Worm (Caenorhabditis elegans): ENCODE data around the gene hrpl-1.

hrpl-1 gene

DNA sequence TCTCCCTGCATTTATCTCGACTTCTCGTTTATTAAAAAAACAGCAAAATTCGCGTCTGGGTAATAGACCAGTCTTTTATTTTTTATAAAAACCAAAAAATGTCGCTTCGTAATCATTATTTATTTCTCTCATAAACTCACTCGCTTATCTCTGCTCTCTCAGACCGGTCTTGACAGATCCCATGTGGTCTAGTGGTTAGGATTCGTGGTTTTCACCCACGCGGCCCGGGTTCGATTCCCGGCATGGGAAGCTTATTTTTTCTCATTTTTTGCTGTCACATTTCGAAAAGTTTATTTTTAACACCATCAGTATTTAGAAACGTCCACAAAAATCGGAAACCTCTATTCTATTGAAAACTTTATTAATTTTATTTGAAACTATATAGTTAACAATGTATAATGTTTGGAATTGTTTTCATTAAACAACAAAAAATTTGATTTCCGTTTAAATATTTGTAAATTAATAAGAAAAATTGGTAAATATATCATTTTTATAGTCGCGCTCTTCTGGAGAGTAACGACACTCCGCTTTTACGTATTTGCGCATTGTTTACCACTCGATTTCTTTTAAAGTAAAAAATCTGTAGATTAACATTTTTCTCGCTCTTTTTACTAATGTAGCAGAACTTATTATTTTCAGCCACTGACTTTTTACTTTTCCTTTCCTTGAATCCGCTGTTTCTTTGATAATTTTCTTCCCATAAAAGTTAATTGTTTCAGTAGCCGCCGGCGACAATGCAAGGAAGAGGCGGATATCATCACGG, at the start of gene hrpl-1:
hrpl-1 (plus strand) TSS at position 713 of the 763 bp plus-strand sequence.
- no peak for TF ChIP-seq unc-62 (GFP tag; optimal IDR thresholded peaks at IDR 0.05)
- no peak for TF ChIP-seq ham-2 (GFP tag; optimal IDR thresholded peaks at IDR 0.05)
- TF ChIP-seq ztf-11 (tag; optimal IDR thresholded peaks at IDR 0.05), result no peak
- peak; percentile 59 for TF ChIP-seq cnd-1 (tag; optimal IDR thresholded peaks at IDR 0.05)
- TF ChIP-seq nhr-12 (tag; optimal IDR thresholded peaks at IDR 0.05), result no peak
- no peak for TF ChIP-seq elt-1 (tag; optimal IDR thresholded peaks at IDR 0.05; ENCODE audit: borderline replicate concordance, insufficient read depth)
- no peak for TF ChIP-seq hlh-1 (tag; optimal IDR thresholded peaks at IDR 0.05)
- TF ChIP-seq unc-39 (tag; optimal IDR thresholded peaks at IDR 0.05), result no peak
- TF ChIP-seq lin-13 (tag; optimal IDR thresholded peaks at IDR 0.05), result no peak
- no peak for TF ChIP-seq pha-4 (tag; optimal IDR thresholded peaks at IDR 0.05)
- no peak for TF ChIP-seq ces-1 (GFP tag; optimal IDR thresholded peaks at IDR 0.05)
- no peak for TF ChIP-seq mep-1 (tag; optimal IDR thresholded peaks at IDR 0.05)
- no peak for TF ChIP-seq blmp-1 (tag; optimal IDR thresholded peaks at IDR 0.05)
- no peak for TF ChIP-seq nhr-76 (tag; optimal IDR thresholded peaks at IDR 0.05)
- peak; percentile 11 for TF ChIP-seq bed-3 (GFP tag; optimal IDR thresholded peaks at IDR 0.05)
- TF ChIP-seq drap-1 (GFP tag; optimal IDR thresholded peaks at IDR 0.05), result no peak
- peak; percentile 62 for TF ChIP-seq ceh-83 (GFP tag; optimal IDR thresholded peaks at IDR 0.05)
- TF ChIP-seq ceh-39 (tag; optimal IDR thresholded peaks at IDR 0.05), result no peak
- peak; percentile 28 for TF ChIP-seq tbx-8 (GFP tag; optimal IDR thresholded peaks at IDR 0.05)
- TF ChIP-seq mab-5 (tag; optimal IDR thresholded peaks at IDR 0.05), result no peak
- TF ChIP-seq sem-2 (GFP tag; optimal IDR thresholded peaks at IDR 0.05), result peak; percentile 52
- peak; percentile 76 for TF ChIP-seq sptf-1 (tag; optimal IDR thresholded peaks at IDR 0.05)
- TF ChIP-seq snpc-4 (tag; optimal IDR thresholded peaks at IDR 0.05), result no peak
- peak; percentile 26 for TF ChIP-seq lsy-2 (tag; optimal IDR thresholded peaks at IDR 0.05)
- TF ChIP-seq ceh-43 (GFP tag; optimal IDR thresholded peaks at IDR 0.05), result no peak
- TF ChIP-seq mls-2 (tag; optimal IDR thresholded peaks at IDR 0.05), result no peak
- no peak for TF ChIP-seq nhr-237 (tag; optimal IDR thresholded peaks at IDR 0.05)
- no peak for TF ChIP-seq flh-1 (GFP tag; optimal IDR thresholded peaks at IDR 0.05)
- no peak for TF ChIP-seq unc-120 (tag; optimal IDR thresholded peaks at IDR 0.05; ENCODE audit: poor library complexity, severe bottlenecking)
- no peak for TF ChIP-seq elt-3 (tag; optimal IDR thresholded peaks at IDR 0.05)
- TF ChIP-seq nhr-28 (tag; optimal IDR thresholded peaks at IDR 0.05), result no peak
- TF ChIP-seq nhr-2 (tag; optimal IDR thresholded peaks at IDR 0.05), result no peak
- peak; percentile 73 for TF ChIP-seq M03D4.4 (tag; optimal IDR thresholded peaks at IDR 0.05)
- no peak for TF ChIP-seq zip-8 (tag; optimal IDR thresholded peaks at IDR 0.05)
- peak; percentile 14 for TF ChIP-seq lin-32 (GFP tag; optimal IDR thresholded peaks at IDR 0.05)

DNA sequence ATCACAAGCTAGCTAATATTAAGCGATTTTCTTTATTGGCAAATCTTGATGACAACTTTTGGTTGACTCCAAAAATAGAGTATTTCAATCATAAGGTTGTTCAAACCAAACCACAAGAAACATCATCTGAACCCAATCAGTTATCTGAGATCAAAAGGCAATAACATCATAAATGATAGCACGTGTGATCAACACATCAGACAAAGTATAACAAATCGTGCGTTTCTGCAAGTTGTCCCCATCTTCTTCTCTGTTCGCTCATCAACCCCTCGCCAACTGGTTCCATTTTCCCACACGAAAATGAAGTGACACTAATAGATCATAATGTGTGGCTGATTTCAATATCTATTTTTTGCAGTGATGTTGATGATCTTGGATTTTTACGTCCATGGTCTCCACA, 49.2 kb upstream of the hrpl-1 start:
- TF ChIP-seq cnd-1 (tag; optimal IDR thresholded peaks at IDR 0.05) (no peak), hlh-1 (tag; optimal IDR thresholded peaks at IDR 0.05) (peak; percentile 59)

DNA sequence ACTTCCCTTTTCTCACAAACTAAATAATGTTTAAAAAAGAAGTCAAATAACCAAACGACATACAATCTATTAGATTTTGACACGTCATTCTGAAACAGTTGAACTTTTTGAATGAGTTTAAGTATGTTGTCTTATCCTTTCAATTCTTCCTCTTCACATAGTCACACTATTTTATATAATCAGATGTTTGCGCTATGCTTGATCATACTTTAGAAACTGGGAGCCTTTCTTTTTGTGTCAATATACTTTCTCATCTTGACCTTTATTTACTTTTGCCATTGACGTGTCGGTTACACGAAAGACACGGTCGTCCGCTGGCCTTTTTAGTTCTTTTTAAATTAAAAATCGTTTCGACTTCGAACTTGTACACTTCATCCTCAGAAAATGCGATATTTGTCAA, 46.6 kb upstream of the hrpl-1 start, which contains the start of gene C04A2.15:
C04A2.15 (plus strand) TSS at position 299 of the 400 bp plus-strand sequence.
- TF ChIP-seq M03D4.4 (tag; optimal IDR thresholded peaks at IDR 0.05) (no peak), drap-1 (GFP tag; optimal IDR thresholded peaks at IDR 0.05) (no peak), pha-4 (tag; optimal IDR thresholded peaks at IDR 0.05) (no peak), nhr-12 (tag; optimal IDR thresholded peaks at IDR 0.05) (no peak), nhr-237 (tag; optimal IDR thresholded peaks at IDR 0.05) (no peak), ceh-39 (tag; optimal IDR thresholded peaks at IDR 0.05) (no peak)

- TF ChIP-seq nhr-76 (tag; optimal IDR thresholded peaks at IDR 0.05), result no peak
- TF ChIP-seq lsy-2 (tag; optimal IDR thresholded peaks at IDR 0.05), result peak; percentile 35
- TF ChIP-seq M03D4.4 (tag; optimal IDR thresholded peaks at IDR 0.05), result peak; percentile 93
- TF ChIP-seq ceh-43 (GFP tag; optimal IDR thresholded peaks at IDR 0.05), result peak; percentile 75
- TF ChIP-seq cnd-1 (tag; optimal IDR thresholded peaks at IDR 0.05), result peak; percentile 96
- TF ChIP-seq unc-120 (tag; optimal IDR thresholded peaks at IDR 0.05; ENCODE audit: poor library complexity, severe bottlenecking), result peak; percentile 76
- peak; percentile 72 for TF ChIP-seq bed-3 (GFP tag; optimal IDR thresholded peaks at IDR 0.05)
- TF ChIP-seq mep-1 (tag; optimal IDR thresholded peaks at IDR 0.05), result peak; percentile 68
- peak; percentile 94 for TF ChIP-seq ceh-83 (GFP tag; optimal IDR thresholded peaks at IDR 0.05)
- TF ChIP-seq nhr-2 (tag; optimal IDR thresholded peaks at IDR 0.05), result no peak
- TF ChIP-seq snpc-4 (tag; optimal IDR thresholded peaks at IDR 0.05), result no peak
- peak; percentile 94 for TF ChIP-seq sptf-1 (tag; optimal IDR thresholded peaks at IDR 0.05)
- peak; percentile 32 for TF ChIP-seq elt-1 (tag; optimal IDR thresholded peaks at IDR 0.05; ENCODE audit: borderline replicate concordance, insufficient read depth)
- peak; percentile 75 for TF ChIP-seq lin-13 (tag; optimal IDR thresholded peaks at IDR 0.05)
- peak; percentile 95 for TF ChIP-seq mls-2 (tag; optimal IDR thresholded peaks at IDR 0.05)
- TF ChIP-seq nhr-28 (tag; optimal IDR thresholded peaks at IDR 0.05), result peak; percentile 27
- peak; percentile 32 for TF ChIP-seq hlh-1 (tag; optimal IDR thresholded peaks at IDR 0.05)
- TF ChIP-seq ceh-39 (tag; optimal IDR thresholded peaks at IDR 0.05), result no peak
- peak; percentile 57 for TF ChIP-seq ces-1 (GFP tag; optimal IDR thresholded peaks at IDR 0.05)
- TF ChIP-seq ham-2 (GFP tag; optimal IDR thresholded peaks at IDR 0.05), result peak; percentile 68
- TF ChIP-seq nhr-237 (tag; optimal IDR thresholded peaks at IDR 0.05), result peak; percentile 45
- no peak for TF ChIP-seq elt-3 (tag; optimal IDR thresholded peaks at IDR 0.05)
- TF ChIP-seq pha-4 (tag; optimal IDR thresholded peaks at IDR 0.05), result no peak
- TF ChIP-seq blmp-1 (tag; optimal IDR thresholded peaks at IDR 0.05), result no peak
- peak; percentile 91 for TF ChIP-seq drap-1 (GFP tag; optimal IDR thresholded peaks at IDR 0.05)
- peak; percentile 88 for TF ChIP-seq sem-2 (GFP tag; optimal IDR thresholded peaks at IDR 0.05)
- peak; percentile 68 for TF ChIP-seq unc-39 (tag; optimal IDR thresholded peaks at IDR 0.05)
- no peak for TF ChIP-seq mab-5 (tag; optimal IDR thresholded peaks at IDR 0.05)
- TF ChIP-seq nhr-12 (tag; optimal IDR thresholded peaks at IDR 0.05), result peak; percentile 55
- TF ChIP-seq flh-1 (GFP tag; optimal IDR thresholded peaks at IDR 0.05), result peak; percentile 65
- no peak for TF ChIP-seq zip-8 (tag; optimal IDR thresholded peaks at IDR 0.05)
- TF ChIP-seq lin-32 (GFP tag; optimal IDR thresholded peaks at IDR 0.05), result peak; percentile 91
- TF ChIP-seq unc-62 (GFP tag; optimal IDR thresholded peaks at IDR 0.05), result peak; percentile 76
- peak; percentile 72 for TF ChIP-seq ztf-11 (tag; optimal IDR thresholded peaks at IDR 0.05)
- TF ChIP-seq tbx-8 (GFP tag; optimal IDR thresholded peaks at IDR 0.05), result peak; percentile 74
Measured at ce11 chrII:6853059-6853466, 45.5 kb upstream of the hrpl-1 start.
